Fruit fly (Drosophila melanogaster): ENCODE data around the gene CG3662.

Gene CG3662

dm6 chr2L:821986-822711 is 1.1 kb downstream of the CG3662 start:
- peak; percentile 88 for TF ChIP-seq CG8159 (tag; optimal IDR thresholded peaks at IDR 0.05)
- TF ChIP-seq CG12605 (GFP tag; IDR thresholded peaks at IDR 0.05) = no peak
- no peak for TF ChIP-seq CG13204 (GFP tag; optimal IDR thresholded peaks at IDR 0.05)
- no peak for TF ChIP-seq rn (GFP tag; IDR thresholded peaks at IDR 0.05)

- no peak for TF ChIP-seq rn (GFP tag; IDR thresholded peaks at IDR 0.05)
- TF ChIP-seq CG14655 (GFP tag; optimal IDR thresholded peaks at IDR 0.05) = no peak
- TF ChIP-seq CG8159 (tag; optimal IDR thresholded peaks at IDR 0.05) = peak; percentile 32
- no peak for TF ChIP-seq Pif1A (GFP tag; optimal IDR thresholded peaks at IDR 0.05)
- peak; percentile 2 for TF ChIP-seq gl (tag; optimal IDR thresholded peaks at IDR 0.05)
- peak; percentile 58 for TF ChIP-seq CG4496 (GFP tag; IDR thresholded peaks at IDR 0.05)
- no peak for TF ChIP-seq CG9948 (tag; optimal IDR thresholded peaks at IDR 0.05)
- no peak for TF ChIP-seq CG32121 (GFP tag; IDR thresholded peaks at IDR 0.05)
- TF ChIP-seq CG34367 (tag; optimal IDR thresholded peaks at IDR 0.05) = no peak
- TF ChIP-seq D1 (tag; optimal IDR thresholded peaks at IDR 0.05) = no peak
- TF ChIP-seq fd96Ca (GFP tag; IDR thresholded peaks at IDR 0.05) = peak; percentile 55; the same call in 2 of the 3 replicates
- 0 out of 2 replicates have a peak, but pooled peaks have one; percentile 23 for TF ChIP-seq CG12605 (GFP tag; IDR thresholded peaks at IDR 0.05)
- no peak for TF ChIP-seq CG17806 (tag; optimal IDR thresholded peaks at IDR 0.05)
- no peak for TF ChIP-seq CG10348 (GFP tag; IDR thresholded peaks at IDR 0.05)
- peak; percentile 4 for TF ChIP-seq Snoo (tag; optimal IDR thresholded peaks at IDR 0.05)
- peak; percentile 50; the same call in 1 of the 2 replicates for TF ChIP-seq Ets98B (GFP tag; IDR thresholded peaks at IDR 0.05)
- TF ChIP-seq CG8301 (tag; optimal IDR thresholded peaks at IDR 0.05) = no peak
- TF ChIP-seq Pif1B (GFP tag; optimal IDR thresholded peaks at IDR 0.05) = no peak
- TF ChIP-seq CG13204 (GFP tag; optimal IDR thresholded peaks at IDR 0.05) = no peak
- peak; percentile 92 for TF ChIP-seq EcR (GFP tag; optimal IDR thresholded peaks at IDR 0.05)
- TF ChIP-seq CG15710 (tag; optimal IDR thresholded peaks at IDR 0.05) = peak; percentile 23
These were observed 4.7 kb downstream of the CG3662 start, which contains the start of the genes CG3862 and dock for dm6 chr2L:825768-826263. Gene CG3862 (minus strand): TSS chr2L:825861. Gene dock (plus strand): TSS chr2L:825969.

dm6 chr2L:826388-826787 is 5.3 kb downstream of the CG3662 start:
- TF ChIP-seq Snoo (tag; optimal IDR thresholded peaks at IDR 0.05) (no peak), CG12605 (GFP tag; IDR thresholded peaks at IDR 0.05) (no peak), D1 (tag; optimal IDR thresholded peaks at IDR 0.05) (no peak), CG10348 (GFP tag; IDR thresholded peaks at IDR 0.05) (no peak), Ets98B (GFP tag; IDR thresholded peaks at IDR 0.05) (no peak), CG32121 (GFP tag; IDR thresholded peaks at IDR 0.05) (no peak)

dm6 chr2L:827049-827448 is 6.0 kb downstream of the CG3662 start:
- no peak for TF ChIP-seq CG34367 (tag; optimal IDR thresholded peaks at IDR 0.05)
- 0 out of 2 replicates have a peak, but pooled peaks have one; percentile 18 for TF ChIP-seq CG12605 (GFP tag; IDR thresholded peaks at IDR 0.05)

dm6 chr2L:827516-828362 is 6.7 kb downstream of the CG3662 start:
- TF ChIP-seq CG8301 (tag; optimal IDR thresholded peaks at IDR 0.05) (no peak), CG9948 (tag; optimal IDR thresholded peaks at IDR 0.05) (peak; percentile 26), EcR (GFP tag; optimal IDR thresholded peaks at IDR 0.05) (peak; percentile 27), rn (GFP tag; IDR thresholded peaks at IDR 0.05) (no peak), CG15710 (tag; optimal IDR thresholded peaks at IDR 0.05) (peak; percentile 23), CG32121 (GFP tag; IDR thresholded peaks at IDR 0.05) (no peak), Ets98B (GFP tag; IDR thresholded peaks at IDR 0.05) (0 out of 2 replicates have a peak, but pooled peaks have one; percentile 8)

- TF ChIP-seq Pif1A (GFP tag; optimal IDR thresholded peaks at IDR 0.05) (no peak), CG32121 (GFP tag; IDR thresholded peaks at IDR 0.05) (peak; percentile 77), CG17806 (tag; optimal IDR thresholded peaks at IDR 0.05) (peak; percentile 54), Pif1B (GFP tag; optimal IDR thresholded peaks at IDR 0.05) (no peak), gl (tag; optimal IDR thresholded peaks at IDR 0.05) (no peak), Snoo (tag; optimal IDR thresholded peaks at IDR 0.05) (peak; percentile 5), CG8159 (tag; optimal IDR thresholded peaks at IDR 0.05) (no peak), CG10348 (GFP tag; IDR thresholded peaks at IDR 0.05) (peak; percentile 83), CG12605 (GFP tag; IDR thresholded peaks at IDR 0.05) (peak; percentile 74), EcR (GFP tag; optimal IDR thresholded peaks at IDR 0.05) (no peak), fd96Ca (GFP tag; IDR thresholded peaks at IDR 0.05) (peak; percentile 92), CG9948 (tag; optimal IDR thresholded peaks at IDR 0.05) (peak; percentile 75), CG13204 (GFP tag; optimal IDR thresholded peaks at IDR 0.05) (no peak), CG8301 (tag; optimal IDR thresholded peaks at IDR 0.05) (peak; percentile 88), D1 (tag; optimal IDR thresholded peaks at IDR 0.05) (no peak), Ets98B (GFP tag; IDR thresholded peaks at IDR 0.05) (peak; percentile 84), CG34367 (tag; optimal IDR thresholded peaks at IDR 0.05) (peak; percentile 44), CG14655 (GFP tag; optimal IDR thresholded peaks at IDR 0.05) (peak; percentile 89), rn (GFP tag; IDR thresholded peaks at IDR 0.05) (peak; percentile 57), CG15710 (tag; optimal IDR thresholded peaks at IDR 0.05) (peak; percentile 84), CG4496 (GFP tag; IDR thresholded peaks at IDR 0.05) (peak; percentile 87)
These were observed 16.9 kb downstream of the CG3662 start for dm6 chr2L:837989-838388.
